Worm (Caenorhabditis elegans) whole organism, L1 larva: ENCODE measurements around the gene ZK632.11.

Experiments
- C16A3.4 ChIP-seq: fragments of 150-350 bp; optimal IDR thresholded peaks from 2 replicates; lab custom pipeline; 2014; ENCODE audit warnings: missing biosample characterization, missing genetic modification characterization
- C34B4.2 ChIP-seq: sonication (generic microtip); optimal IDR thresholded peaks from 2 replicates; lab custom pipeline; 2017; ENCODE audit warnings: mild to moderate bottlenecking, missing genetic modification characterization, missing compliant biosample characterization
- alr-1 ChIP-seq: fragments of 200-800 bp; sonication (Bioruptor generic); optimal IDR thresholded peaks from 2 replicates; lab custom pipeline; 2018; ENCODE audit warnings: borderline replicate concordance, mild to moderate bottlenecking, missing genetic modification characterization, missing compliant biosample characterization
- ama-1 ChIP-seq: fragments of 150-350 bp; optimal IDR thresholded peaks from 2 replicates; lab custom pipeline; 2014
- ceh-63 ChIP-seq: fragments of 200-800 bp; sonication (Bioruptor generic); optimal IDR thresholded peaks from 2 replicates; lab custom pipeline; 2018; ENCODE audit warnings: mild to moderate bottlenecking, missing genetic modification characterization, missing compliant biosample characterization
- ceh-82 ChIP-seq, 3 experiments: fragments of 150-350 bp in 1 of 3; sonication (generic microtip) in 2 of 3; optimal IDR thresholded peaks; 2 replicates each; lab custom pipeline; 2014 to 2017; ENCODE audit warnings: missing biosample characterization in 3 of 3, missing genetic modification characterization in 3 of 3
- ceh-90 ChIP-seq: sonication (generic microtip); optimal IDR thresholded peaks from 2 replicates; lab custom pipeline; 2016; ENCODE audit warnings: missing genetic modification characterization, missing compliant biosample characterization
- dpl-1 ChIP-seq, 3 experiments: fragments of 150-350 bp in 2 of 3; sonication (generic microtip) in 1 of 3; optimal IDR thresholded peaks; 2 replicates each; lab custom pipeline; 2014 to 2017; ENCODE audit warnings: missing biosample characterization in 3 of 3, missing genetic modification characterization in 3 of 3, missing genetic modification reagents in 3 of 3
- dsc-1 ChIP-seq: sonication (generic microtip); optimal IDR thresholded peaks from 2 replicates; lab custom pipeline; 2016; ENCODE audit warnings: mild to moderate bottlenecking, missing genetic modification characterization, missing compliant biosample characterization
- efl-1 ChIP-seq, 4 experiments: fragments of 150-350 bp; optimal IDR thresholded peaks in 3 of 4; peaks in 1 of 4; 1 replicate in 1 of 4; 2 replicates in 3 of 4; lab custom pipeline; 2014; ENCODE audit warnings: missing biosample characterization in 2 of 4, missing genetic modification characterization in 2 of 4, missing genetic modification reagents in 2 of 4
- efl-3 ChIP-seq: fragments of 200-800 bp; sonication (Bioruptor generic); optimal IDR thresholded peaks from 2 replicates; lab custom pipeline; 2018; ENCODE audit warnings: mild to moderate bottlenecking, missing genetic modification characterization, missing compliant biosample characterization
- egl-13 ChIP-seq: sonication (generic microtip); optimal IDR thresholded peaks from 2 replicates; lab custom pipeline; 2016; ENCODE audit warnings: missing genotype, missing genetic modification reagents, missing genetic modification characterization, missing compliant biosample characterization
- egl-27 ChIP-seq, 2 experiments: fragments of 150-350 bp in 1 of 2; sonication (generic microtip); optimal IDR thresholded peaks; 3 replicates each; lab custom pipeline; 2017 to 2018; ENCODE audit warnings: missing biosample characterization in 2 of 2, missing genetic modification characterization in 2 of 2, missing genetic modification reagents in 2 of 2
- elt-2 ChIP-seq: sonication (generic microtip); optimal IDR thresholded peaks from 2 replicates; lab custom pipeline; 2016; ENCODE audit warnings: missing genetic modification characterization, mild to moderate bottlenecking, inconsistent platforms, missing compliant biosample characterization, missing genetic modification reagents
- ets-5 ChIP-seq: fragments of 200-800 bp; sonication (Bioruptor generic); IDR thresholded peaks from 2 replicates; pipeline ENCODE4 v1.3.6; 2022; ENCODE audit warnings: missing genetic modification characterization, missing compliant biosample characterization
- fkh-10 ChIP-seq: sonication (generic microtip); optimal IDR thresholded peaks from 2 replicates; lab custom pipeline; 2017; ENCODE audit warnings: missing biosample characterization, missing genetic modification reagents, missing genetic modification characterization
- fkh-8 ChIP-seq: sonication (generic microtip); optimal IDR thresholded peaks from 2 replicates; lab custom pipeline; 2016; ENCODE audit warnings: mild to moderate bottlenecking, missing genetic modification characterization, missing compliant biosample characterization
- grh-1 ChIP-seq: fragments of 200-800 bp; sonication (Bioruptor generic); IDR thresholded peaks from 2 replicates; pipeline ENCODE4 v1.3.6; 2022; ENCODE audit warnings: missing genetic modification reagents, missing genetic modification characterization, missing compliant biosample characterization
- hlh-17 ChIP-seq: fragments of 200-800 bp; sonication (Bioruptor generic); optimal IDR thresholded peaks from 2 replicates; lab custom pipeline; 2018; ENCODE audit warnings: missing genetic modification characterization, mild to moderate bottlenecking, missing compliant biosample characterization, moderate library complexity, borderline replicate concordance
- hlh-4 ChIP-seq: sonication (generic microtip); optimal IDR thresholded peaks from 2 replicates; lab custom pipeline; 2016; ENCODE audit warnings: mild to moderate bottlenecking, missing genetic modification characterization, missing compliant biosample characterization
- irx-1 ChIP-seq: sonication (generic microtip); optimal IDR thresholded peaks from 2 replicates; lab custom pipeline; 2016; ENCODE audit warnings: missing genetic modification characterization, missing compliant biosample characterization
- isw-1 ChIP-seq: fragments of 200-800 bp; sonication (Bioruptor generic); IDR thresholded peaks from 2 replicates; pipeline ENCODE4 v1.3.6; 2022; ENCODE audit warnings: missing genetic modification characterization, missing compliant biosample characterization
- jun-1 ChIP-seq: fragments of 150-350 bp; optimal IDR thresholded peaks from 2 replicates; lab custom pipeline; 2014; ENCODE audit warnings: missing biosample characterization, missing genetic modification reagents, missing genetic modification characterization
- lin-14 ChIP-seq: fragments of 200-800 bp; sonication (Bioruptor generic); optimal IDR thresholded peaks from 2 replicates; lab custom pipeline; 2018; ENCODE audit warnings: mild to moderate bottlenecking, missing genetic modification characterization, moderate library complexity, missing compliant biosample characterization
- lin-15B ChIP-seq: fragments of 150-350 bp; sonication (generic microtip); optimal IDR thresholded peaks from 3 replicates; lab custom pipeline; 2014; ENCODE audit warnings: missing biosample characterization, missing genetic modification characterization
- lin-39 ChIP-seq: fragments of 150-350 bp; optimal IDR thresholded peaks from 2 replicates; lab custom pipeline; 2014; ENCODE audit warnings: missing biosample characterization, missing genetic modification reagents, missing genetic modification characterization
- mab-9 ChIP-seq: fragments of 200-800 bp; sonication (Bioruptor generic); IDR thresholded peaks from 2 replicates; pipeline ENCODE4 v1.3.6; 2022; ENCODE audit warnings: missing genetic modification reagents, missing genetic modification characterization, missing compliant biosample characterization
- nhr-11 ChIP-seq: fragments of 150-350 bp; optimal IDR thresholded peaks from 2 replicates; lab custom pipeline; 2014; ENCODE audit warnings: missing biosample characterization, missing genetic modification characterization
- nhr-19 ChIP-seq: fragments of 200-800 bp; sonication (Bioruptor generic); conservative IDR thresholded peaks from 2 replicates; pipeline ENCODE4 v1.3.6; 2022; ENCODE audit warnings: missing genetic modification characterization, missing compliant biosample characterization
- nhr-20 ChIP-seq: sonication (generic microtip); optimal IDR thresholded peaks from 2 replicates; lab custom pipeline; 2016; ENCODE audit warnings: mild to moderate bottlenecking, missing genetic modification characterization, missing compliant biosample characterization
- nhr-28 ChIP-seq: fragments of 150-350 bp; optimal IDR thresholded peaks from 2 replicates; lab custom pipeline; 2014; ENCODE audit warnings: missing biosample characterization, missing genetic modification characterization
- nhr-47 ChIP-seq: sonication (generic microtip); optimal IDR thresholded peaks from 2 replicates; lab custom pipeline; 2016; ENCODE audit warnings: mild to moderate bottlenecking, missing genetic modification characterization, moderate library complexity, missing compliant biosample characterization
- nhr-76 ChIP-seq: sonication (generic microtip); optimal IDR thresholded peaks from 2 replicates; lab custom pipeline; 2017; ENCODE audit warnings: missing biosample characterization, missing genetic modification characterization
- nhr-77 ChIP-seq: fragments of 150-350 bp; optimal IDR thresholded peaks from 2 replicates; lab custom pipeline; 2014; ENCODE audit warnings: missing biosample characterization, missing genetic modification characterization
- pax-3 ChIP-seq: fragments of 200-800 bp; sonication (Bioruptor generic); optimal IDR thresholded peaks from 2 replicates; lab custom pipeline; 2018; ENCODE audit warnings: mild to moderate bottlenecking, missing genetic modification characterization, moderate library complexity, missing compliant biosample characterization
- rnt-1 ChIP-seq: sonication (generic microtip); optimal IDR thresholded peaks from 2 replicates; lab custom pipeline; 2016; ENCODE audit warnings: mild to moderate bottlenecking, missing genetic modification characterization, moderate library complexity, missing compliant biosample characterization
- snu-23 ChIP-seq: sonication (generic microtip); optimal IDR thresholded peaks from 2 replicates; lab custom pipeline; 2016; ENCODE audit warnings: missing genetic modification characterization, missing compliant biosample characterization
- sox-4 ChIP-seq: sonication (generic microtip); optimal IDR thresholded peaks from 2 replicates; lab custom pipeline; 2016; ENCODE audit warnings: missing genetic modification characterization, missing compliant biosample characterization
- sptf-1 ChIP-seq: fragments of 150-350 bp; optimal IDR thresholded peaks from 2 replicates; lab custom pipeline; 2014; ENCODE audit warnings: missing biosample characterization, missing genetic modification characterization
- sup-37 ChIP-seq: fragments of 200-800 bp; sonication (Bioruptor generic); optimal IDR thresholded peaks from 2 replicates; lab custom pipeline; 2018; ENCODE audit warnings: mild to moderate bottlenecking, missing genetic modification characterization, missing compliant biosample characterization
- swsn-7 ChIP-seq: sonication (generic microtip); optimal IDR thresholded peaks from 2 replicates; lab custom pipeline; 2016; ENCODE audit warnings: missing genetic modification characterization, missing compliant biosample characterization
- tbx-2 ChIP-seq: sonication (generic microtip); optimal IDR thresholded peaks from 2 replicates; lab custom pipeline; 2016; ENCODE audit warnings: missing genetic modification characterization, missing compliant biosample characterization
- unc-62 ChIP-seq: fragments of 150-350 bp; optimal IDR thresholded peaks from 2 replicates; lab custom pipeline; 2014; ENCODE audit warnings: missing biosample characterization, missing genetic modification reagents, missing genetic modification characterization
- unc-86 ChIP-seq: sonication (generic microtip); optimal IDR thresholded peaks from 2 replicates; lab custom pipeline; 2016; ENCODE audit warnings: missing genetic modification characterization, missing compliant biosample characterization
- xbp-1 ChIP-seq: sonication (generic microtip); optimal IDR thresholded peaks from 2 replicates; lab custom pipeline; 2016; ENCODE audit warnings: missing genetic modification characterization, missing compliant biosample characterization
- zip-4 ChIP-seq: fragments of 200-800 bp; sonication (Bioruptor generic); optimal IDR thresholded peaks from 2 replicates; lab custom pipeline; 2018; ENCODE audit warnings: mild to moderate bottlenecking, missing genetic modification characterization, moderate library complexity, missing compliant biosample characterization

The ZK632.11 gene

ce11 chrIII:9779080-9779479 lies 48.6 kb upstream of the ZK632.11 start:
- TF ChIP-seq elt-2 (tag; lab: Kevin White, UChicago) (no peak), irx-1 (tag; lab: Kevin White, UChicago) (no peak), sptf-1 (no peak), C16A3.4 (tag; lab: Kevin White, UChicago) (no peak), lin-39 (tag; lab: Kevin White, UChicago) (no peak), egl-13 (no peak), sup-37 (GFP tag; lab: Kevin White, UChicago) (no peak), fkh-8 (tag; lab: Kevin White, UChicago) (no peak), nhr-20 (tag; lab: Kevin White, UChicago) (no peak), ceh-90 (tag; lab: Kevin White, UChicago) (no peak), fkh-10 (GFP tag; lab: Kevin White, UChicago) (no peak), pax-3 (tag; lab: Kevin White, UChicago) (no peak), jun-1 (tag; lab: Kevin White, UChicago) (no peak), unc-62 (GFP tag; lab: Kevin White, UChicago) (no peak), egl-27 (tag; optimal IDR thresholded peaks at IDR 0.05; lab: Kevin White, UChicago) (no peak), dsc-1 (tag; lab: Kevin White, UChicago) (no peak), lin-14 (GFP tag; lab: Kevin White, UChicago) (no peak), ceh-82 (tag; optimal IDR thresholded peaks at IDR 0.05; lab: Kevin White, UChicago) (no peak), hlh-17 (GFP tag; lab: Kevin White, UChicago) (no peak), ama-1 (no peak)

DNA sequence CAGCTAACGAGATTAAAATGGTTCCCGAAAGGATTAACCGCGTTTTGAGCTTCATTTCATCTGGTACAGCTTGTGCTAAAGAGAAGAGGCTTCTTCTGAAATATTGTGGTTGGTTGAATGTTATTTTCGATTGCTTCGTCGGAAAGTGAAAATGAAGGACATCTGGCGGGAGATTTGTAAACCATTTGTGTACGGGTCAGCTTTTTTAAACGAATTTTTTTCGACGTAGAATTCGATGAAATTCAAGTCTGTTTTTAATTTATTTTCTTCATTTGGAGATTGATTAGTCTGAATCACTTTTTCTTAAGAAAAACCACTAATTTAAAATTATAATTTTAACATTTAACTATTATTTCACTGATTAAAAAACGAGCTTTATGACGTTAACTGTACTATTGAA lies 47.5 kb upstream of the ZK632.11 start, which contains the start of gene sqv-3:
TSS of gene sqv-3 (minus strand) at position 101 of the 400 bp plus-strand sequence.
- no peak for TF ChIP-seq hlh-4 (tag; lab: Kevin White, UChicago)
- TF ChIP-seq mab-9 (GFP tag; lab: Robert Waterston, UW) = no peak
- no peak for TF ChIP-seq efl-1 (optimal IDR thresholded peaks at IDR 0.05; lab: Kevin White, UChicago)
- peak in 1 of 2 experiments; percentile 74 for TF ChIP-seq efl-1 (GFP tag; optimal IDR thresholded peaks at IDR 0.05 in 1 of 2; lab: Kevin White, UChicago)
- no peak for TF ChIP-seq unc-86 (tag; lab: Kevin White, UChicago)
- TF ChIP-seq xbp-1 (tag; lab: Kevin White, UChicago) = no peak
- peak; percentile 39 for TF ChIP-seq dsc-1 (tag; lab: Kevin White, UChicago)
- TF ChIP-seq C34B4.2 (tag; lab: Kevin White, UChicago) = no peak

ce11 chrIII:9780665-9781304 lies 46.9 kb upstream of the ZK632.11 start, which contains the start of gene vha-1:
vha-1 (plus strand) TSS chrIII:9781254.
- TF ChIP-seq lin-39 (tag; lab: Kevin White, UChicago) = no peak
- TF ChIP-seq grh-1 (GFP tag; lab: Robert Waterston, UW) = peak; percentile 52
- peak; percentile 73 for TF ChIP-seq isw-1 (GFP tag; lab: Robert Waterston, UW)
- peak; percentile 95 for TF ChIP-seq lin-15B (tag; lab: Kevin White, UChicago)
- no peak for TF ChIP-seq nhr-11 (tag; lab: Kevin White, UChicago)
- no peak for TF ChIP-seq alr-1 (tag; lab: Kevin White, UChicago)
- no peak for TF ChIP-seq efl-3
- TF ChIP-seq nhr-20 (tag; lab: Kevin White, UChicago) = peak; percentile 88
- TF ChIP-seq nhr-47 (tag; lab: Kevin White, UChicago) = peak; percentile 78
- TF ChIP-seq dpl-1 (GFP tag; optimal IDR thresholded peaks at IDR 0.05; lab: Kevin White, UChicago) = peak; percentile 76 to 82 (median 80)
- TF ChIP-seq ets-5 (GFP tag; lab: Robert Waterston, UW) = no peak
- no peak for TF ChIP-seq ceh-90 (tag; lab: Kevin White, UChicago)
- no peak for TF ChIP-seq zip-4
- peak; percentile 90 for TF ChIP-seq nhr-77 (tag; lab: Kevin White, UChicago)
- no peak for TF ChIP-seq nhr-28 (tag; lab: Kevin White, UChicago)
- peak; percentile 53 for TF ChIP-seq nhr-19
- peak; percentile 81 for TF ChIP-seq tbx-2 (tag; lab: Kevin White, UChicago)
- peak; percentile 56 for TF ChIP-seq ama-1
- no peak for TF ChIP-seq sox-4
- no peak for TF ChIP-seq nhr-76
- TF ChIP-seq ceh-63 = no peak
- TF ChIP-seq rnt-1 (tag; lab: Kevin White, UChicago) = peak; percentile 73
- peak; percentile 73 for TF ChIP-seq swsn-7 (tag; lab: Kevin White, UChicago)
- peak; percentile 77 for TF ChIP-seq fkh-8 (tag; lab: Kevin White, UChicago)
- peak; percentile 94 for TF ChIP-seq snu-23 (GFP tag; lab: Kevin White, UChicago)
- TF ChIP-seq hlh-4 (tag; lab: Kevin White, UChicago) = no peak
- no peak for TF ChIP-seq egl-27 (tag; optimal IDR thresholded peaks at IDR 0.05; lab: Kevin White, UChicago)
- TF ChIP-seq hlh-17 (GFP tag; lab: Kevin White, UChicago) = no peak
